Worm (Caenorhabditis elegans) whole organism, mixed stage, embryonic: ENCODE results near the gene rfc-4.

ENCODE experiments used
- M03D4.4 ChIP-seq: sonication (generic microtip); optimal IDR thresholded peaks from 2 replicates; lab custom pipeline; 2017; ENCODE audit warnings: mild to moderate bottlenecking, missing genetic modification characterization, missing compliant biosample characterization
- bed-3 ChIP-seq: fragments of 200-800 bp; sonication (Bioruptor generic); optimal IDR thresholded peaks from 3 replicates; lab custom pipeline; 2018; ENCODE audit warnings: mild to moderate bottlenecking, missing genetic modification characterization, moderate library complexity, missing compliant biosample characterization
- blmp-1 ChIP-seq: fragments of 150-350 bp; optimal IDR thresholded peaks from 2 replicates; lab custom pipeline; 2014; ENCODE audit warnings: missing biosample characterization, missing genetic modification characterization
- ceh-39 ChIP-seq: fragments of 150-350 bp; optimal IDR thresholded peaks from 2 replicates; lab custom pipeline; 2014; ENCODE audit warnings: missing biosample characterization, missing genetic modification characterization
- ceh-43 ChIP-seq: fragments of 200-800 bp; sonication (Bioruptor generic); optimal IDR thresholded peaks from 2 replicates; lab custom pipeline; 2018; ENCODE audit warnings: mild to moderate bottlenecking, missing genetic modification characterization, moderate library complexity, missing compliant biosample characterization
- ceh-83 ChIP-seq: fragments of 200-800 bp; sonication (Bioruptor generic); optimal IDR thresholded peaks from 2 replicates; lab custom pipeline; 2018; ENCODE audit warnings: mild to moderate bottlenecking, missing genetic modification characterization, missing compliant biosample characterization
- ces-1 ChIP-seq: fragments of 150-350 bp; optimal IDR thresholded peaks from 2 replicates; lab custom pipeline; 2014; ENCODE audit warnings: missing biosample characterization, missing genetic modification reagents, missing genetic modification characterization
- cnd-1 ChIP-seq: fragments of 200-800 bp; sonication (Bioruptor generic); optimal IDR thresholded peaks from 2 replicates; lab custom pipeline; 2018; ENCODE audit warnings: mild to moderate bottlenecking, missing genetic modification characterization, missing compliant biosample characterization
- drap-1 ChIP-seq: fragments of 200-800 bp; sonication (Bioruptor generic); optimal IDR thresholded peaks from 3 replicates; lab custom pipeline; 2018; ENCODE audit warnings: mild to moderate bottlenecking, missing genetic modification characterization, missing compliant biosample characterization
- elt-1 ChIP-seq: sonication (generic microtip); optimal IDR thresholded peaks from 2 replicates; lab custom pipeline; 2017; ENCODE audit warnings: missing genetic modification characterization, mild to moderate bottlenecking, missing compliant biosample characterization, antibody characterized with exemption, moderate library complexity, borderline replicate concordance; ENCODE audit not compliant: insufficient read depth
- elt-3 ChIP-seq: fragments of 150-350 bp; optimal IDR thresholded peaks from 2 replicates; lab custom pipeline; 2014; ENCODE audit warnings: missing biosample characterization, missing genetic modification characterization
- flh-1 ChIP-seq: fragments of 200-800 bp; sonication (Bioruptor generic); optimal IDR thresholded peaks from 2 replicates; lab custom pipeline; 2018; ENCODE audit warnings: mild to moderate bottlenecking, missing genetic modification characterization, moderate library complexity, missing compliant biosample characterization
- ham-2 ChIP-seq: fragments of 200-800 bp; sonication (Bioruptor generic); optimal IDR thresholded peaks from 2 replicates; lab custom pipeline; 2018; ENCODE audit warnings: mild to moderate bottlenecking, missing genetic modification characterization, missing compliant biosample characterization
- hlh-1 ChIP-seq: fragments of 150-350 bp; optimal IDR thresholded peaks from 2 replicates; lab custom pipeline; 2014; ENCODE audit warnings: missing biosample characterization, missing genetic modification reagents, missing genetic modification characterization
- lin-13 ChIP-seq: fragments of 150-350 bp; optimal IDR thresholded peaks from 2 replicates; lab custom pipeline; 2014; ENCODE audit warnings: missing biosample characterization, missing genetic modification characterization
- lin-32 ChIP-seq: fragments of 200-800 bp; sonication (Bioruptor generic); optimal IDR thresholded peaks from 2 replicates; lab custom pipeline; 2018; ENCODE audit warnings: mild to moderate bottlenecking, missing genetic modification characterization, missing compliant biosample characterization
- lsy-2 ChIP-seq: fragments of 150-350 bp; optimal IDR thresholded peaks from 2 replicates; lab custom pipeline; 2014; ENCODE audit warnings: missing biosample characterization, missing genetic modification characterization
- mab-5 ChIP-seq: fragments of 150-350 bp; optimal IDR thresholded peaks from 2 replicates; lab custom pipeline; 2014; ENCODE audit warnings: missing biosample characterization, missing genetic modification characterization
- mep-1 ChIP-seq: fragments of 150-350 bp; optimal IDR thresholded peaks from 2 replicates; lab custom pipeline; 2017; ENCODE audit warnings: missing biosample characterization, missing genetic modification reagents, missing genetic modification characterization, inconsistent platforms
- mls-2 ChIP-seq: sonication (generic microtip); optimal IDR thresholded peaks from 2 replicates; lab custom pipeline; 2016; ENCODE audit warnings: mild to moderate bottlenecking, missing genetic modification characterization, moderate library complexity, missing compliant biosample characterization
- nhr-12 ChIP-seq: fragments of 150-350 bp; optimal IDR thresholded peaks from 2 replicates; lab custom pipeline; 2014; ENCODE audit warnings: missing biosample characterization, missing genetic modification characterization
- nhr-2 ChIP-seq: fragments of 150-350 bp; optimal IDR thresholded peaks from 2 replicates; lab custom pipeline; 2014; ENCODE audit warnings: missing biosample characterization, missing genetic modification characterization
- nhr-28 ChIP-seq: fragments of 150-350 bp; optimal IDR thresholded peaks from 2 replicates; lab custom pipeline; 2014; ENCODE audit warnings: missing biosample characterization, missing genetic modification characterization
- nhr-76 ChIP-seq: sonication (generic microtip); optimal IDR thresholded peaks from 2 replicates; lab custom pipeline; 2017; ENCODE audit warnings: missing biosample characterization, missing genetic modification characterization
- pha-4 ChIP-seq: fragments of 150-350 bp; optimal IDR thresholded peaks from 2 replicates; lab custom pipeline; 2018; ENCODE audit warnings: missing biosample characterization, missing genetic modification reagents, missing genetic modification characterization
- snpc-4 ChIP-seq: fragments of 150-350 bp; optimal IDR thresholded peaks from 2 replicates; lab custom pipeline; 2014; ENCODE audit warnings: missing biosample characterization, missing genetic modification characterization
- sptf-1 ChIP-seq: sonication (generic microtip); optimal IDR thresholded peaks from 2 replicates; lab custom pipeline; 2017; ENCODE audit warnings: mild to moderate bottlenecking, missing genetic modification characterization, moderate library complexity, missing compliant biosample characterization
- tbx-8 ChIP-seq: fragments of 200-800 bp; sonication (Bioruptor generic); optimal IDR thresholded peaks from 2 replicates; lab custom pipeline; 2018; ENCODE audit warnings: mild to moderate bottlenecking, missing genetic modification characterization, moderate library complexity, missing compliant biosample characterization
- unc-120 ChIP-seq: sonication (generic microtip); optimal IDR thresholded peaks from 2 replicates; lab custom pipeline; 2017; ENCODE audit warnings: missing genetic modification characterization, missing compliant biosample characterization; ENCODE audit not compliant: poor library complexity, severe bottlenecking
- unc-39 ChIP-seq: fragments of 150-350 bp; optimal IDR thresholded peaks from 2 replicates; lab custom pipeline; 2014; ENCODE audit warnings: missing biosample characterization, missing genetic modification characterization
- unc-62 ChIP-seq: fragments of 150-350 bp; optimal IDR thresholded peaks from 2 replicates; lab custom pipeline; 2014; ENCODE audit warnings: missing biosample characterization, missing genetic modification reagents, missing genetic modification characterization
- zip-8 ChIP-seq: fragments of 150-350 bp; optimal IDR thresholded peaks from 2 replicates; lab custom pipeline; 2014; ENCODE audit warnings: missing biosample characterization, missing genetic modification characterization
- ztf-11 ChIP-seq: fragments of 150-350 bp; optimal IDR thresholded peaks from 2 replicates; lab custom pipeline; 2014; ENCODE audit warnings: missing biosample characterization, missing genetic modification characterization

Gene rfc-4

DNA sequence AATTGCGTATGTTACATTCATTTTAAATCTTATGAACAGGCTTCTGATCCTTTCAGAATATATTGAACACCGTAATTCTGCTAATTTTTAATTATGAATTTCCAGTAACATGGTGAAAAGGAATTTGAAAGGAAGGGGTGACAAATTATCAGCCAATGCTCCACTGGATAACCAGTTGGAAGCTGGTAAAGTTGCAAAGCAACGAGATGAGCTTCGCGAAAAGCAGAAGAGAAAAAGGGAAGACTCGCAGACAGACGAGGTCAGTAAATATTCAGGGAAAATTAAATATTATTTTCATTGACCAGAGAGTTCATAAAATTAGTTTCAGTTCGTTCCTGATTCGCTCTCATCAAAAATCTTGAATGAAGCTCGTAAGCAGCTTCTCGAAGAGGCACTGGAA is 40.2 kb upstream of the rfc-4 start, which contains the start of gene byn-1:
byn-1 (plus strand) TSS at position 106 of the 400 bp plus-strand sequence.
- TF ChIP-seq mls-2 (no peak), zip-8 (tag; lab: Kevin White, UChicago) (no peak), lin-32 (no peak), unc-120 (tag; lab: Kevin White, UChicago) (no peak), flh-1 (no peak), hlh-1 (no peak), nhr-28 (tag; lab: Kevin White, UChicago) (no peak), ham-2 (GFP tag; lab: Kevin White, UChicago) (no peak), unc-62 (GFP tag; lab: Kevin White, UChicago) (no peak), ceh-83 (GFP tag; lab: Kevin White, UChicago) (no peak), nhr-2 (tag; lab: Kevin White, UChicago) (no peak), blmp-1 (tag; lab: Kevin White, UChicago) (no peak), lin-13 (no peak), elt-3 (tag; lab: Kevin White, UChicago) (no peak), sptf-1 (tag; lab: Kevin White, UChicago) (no peak), nhr-12 (tag; lab: Kevin White, UChicago) (no peak), ces-1 (GFP tag; lab: Kevin White, UChicago) (no peak), tbx-8 (GFP tag; lab: Kevin White, UChicago) (no peak), lsy-2 (tag; lab: Kevin White, UChicago) (no peak), drap-1 (GFP tag; lab: Kevin White, UChicago) (no peak)

DNA sequence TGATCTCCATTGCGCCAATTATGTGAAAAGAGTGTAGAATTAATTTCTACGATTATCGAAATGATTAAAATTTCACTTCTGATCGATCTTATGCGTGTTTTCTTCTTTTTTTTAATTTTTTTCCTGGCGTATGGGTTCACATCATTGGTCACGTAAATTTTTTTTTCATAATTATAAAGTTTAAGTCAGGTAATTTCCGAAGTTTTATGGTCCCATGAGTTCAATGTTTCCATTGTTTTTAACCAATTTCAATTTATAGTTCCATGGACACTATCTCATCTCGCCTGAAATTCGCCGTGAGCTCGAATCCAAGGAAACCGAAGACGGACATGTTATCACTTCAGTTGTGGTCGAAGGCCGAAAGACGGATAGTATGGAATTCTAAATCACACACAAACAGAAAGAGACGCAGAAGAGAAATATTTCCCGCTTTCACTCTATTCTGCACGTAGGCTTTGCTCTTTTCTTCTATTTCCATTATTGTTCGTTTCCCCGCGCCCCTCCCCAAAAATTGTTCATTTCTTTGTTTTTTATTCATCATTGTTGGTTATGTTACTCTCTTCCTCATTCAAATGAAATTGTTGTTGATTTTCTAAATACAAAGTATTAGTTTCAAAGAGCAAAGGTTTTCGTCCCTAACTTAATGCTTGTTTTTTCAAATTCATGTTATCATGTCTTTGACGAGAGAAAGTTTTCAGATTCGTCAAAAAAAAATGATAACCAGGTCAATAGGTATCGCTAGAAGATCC is 36.6 kb upstream of the rfc-4 start, which contains the start of the genes F57B9.8 and coq-2:
F57B9.8 (minus strand) TSS at position 51 of the 749 bp plus-strand sequence.
coq-2 (plus strand) TSS at position 699 of the 749 bp plus-strand sequence.
- no peak for TF ChIP-seq tbx-8 (GFP tag; lab: Kevin White, UChicago)
- no peak for TF ChIP-seq lin-32
- TF ChIP-seq ztf-11: no peak
- no peak for TF ChIP-seq zip-8 (tag; lab: Kevin White, UChicago)
- no peak for TF ChIP-seq nhr-76 (tag; lab: Kevin White, UChicago)
- TF ChIP-seq pha-4: no peak
- TF ChIP-seq mab-5: no peak
- no peak for TF ChIP-seq unc-39 (tag; lab: Kevin White, UChicago)
- TF ChIP-seq sptf-1 (tag; lab: Kevin White, UChicago): no peak
- no peak for TF ChIP-seq bed-3 (GFP tag; lab: Kevin White, UChicago)
- no peak for TF ChIP-seq cnd-1 (tag; lab: Kevin White, UChicago)
- no peak for TF ChIP-seq snpc-4 (tag; lab: Kevin White, UChicago)
- TF ChIP-seq elt-1 (tag; lab: Kevin White, UChicago): no peak

DNA sequence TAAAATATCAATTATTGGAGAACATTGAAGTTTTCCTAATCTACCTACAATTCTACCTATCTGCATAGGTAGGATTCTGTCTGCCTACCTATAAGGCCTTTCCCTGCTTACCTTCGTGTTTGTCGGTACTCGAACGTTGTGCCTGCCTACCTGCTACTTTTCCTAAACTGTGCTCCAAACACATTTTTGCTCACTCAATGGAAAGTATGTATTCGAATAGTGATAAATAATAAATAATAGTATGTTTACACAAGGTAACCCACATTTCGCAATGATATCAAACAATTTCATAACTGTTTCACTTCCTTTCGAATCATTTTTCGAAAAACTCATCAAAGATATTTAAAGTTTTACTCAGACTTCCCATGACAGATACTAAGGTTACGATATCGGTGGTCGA is 32.5 kb upstream of the rfc-4 start, which contains the start of gene F57B9.3:
F57B9.3 (plus strand) TSS at position 301 of the 400 bp plus-strand sequence.
- TF ChIP-seq mep-1 (tag; lab: Kevin White, UChicago): no peak
- TF ChIP-seq lin-32: no peak
- TF ChIP-seq bed-3 (GFP tag; lab: Kevin White, UChicago): no peak
- no peak for TF ChIP-seq lsy-2 (tag; lab: Kevin White, UChicago)
- no peak for TF ChIP-seq sptf-1 (tag; lab: Kevin White, UChicago)
- no peak for TF ChIP-seq blmp-1 (tag; lab: Kevin White, UChicago)
- TF ChIP-seq ceh-43 (GFP tag; lab: Kevin White, UChicago): no peak
- no peak for TF ChIP-seq ceh-83 (GFP tag; lab: Kevin White, UChicago)
- TF ChIP-seq unc-120 (tag; lab: Kevin White, UChicago): no peak
- no peak for TF ChIP-seq unc-39 (tag; lab: Kevin White, UChicago)
- no peak for TF ChIP-seq nhr-28 (tag; lab: Kevin White, UChicago)
- TF ChIP-seq ceh-39 (tag; lab: Kevin White, UChicago): no peak
- TF ChIP-seq drap-1 (GFP tag; lab: Kevin White, UChicago): no peak
- no peak for TF ChIP-seq flh-1
- no peak for TF ChIP-seq cnd-1 (tag; lab: Kevin White, UChicago)
- no peak for TF ChIP-seq mls-2
- TF ChIP-seq nhr-2 (tag; lab: Kevin White, UChicago): no peak
- no peak for TF ChIP-seq M03D4.4 (tag; lab: Kevin White, UChicago)
